Worm (Caenorhabditis elegans): ENCODE measurements around the gene C50H2.4.

- TF ChIP-seq eyg-1 (tag; optimal IDR thresholded peaks at IDR 0.05) (no peak), K09A11.1 (tag; optimal IDR thresholded peaks at IDR 0.05; ENCODE audit: insufficient read depth) (no peak), sox-4 (tag; optimal IDR thresholded peaks at IDR 0.05) (no peak), elt-4 (tag; optimal IDR thresholded peaks at IDR 0.05) (no peak), unc-42 (tag; optimal IDR thresholded peaks at IDR 0.05) (no peak), unc-86 (tag; optimal IDR thresholded peaks at IDR 0.05) (no peak), ceh-19 (GFP tag; optimal IDR thresholded peaks at IDR 0.05) (no peak)
Observed at ce11 chrV:9913863-9914262, 2.9 kb upstream of the C50H2.4 start, which contains the start of gene fipr-10.
